Worm (Caenorhabditis elegans): Measurements from ENCODE around the gene srsx-16.
A peak's percentile ranks its signal among the peaks of the same experiment; 100 is the strongest.

The srsx-16 gene

ce11 chrIV:5591134-5591533 lies 28.4 kb downstream of the srsx-16 start (continued):
- peak; percentile 86 for TF ChIP-seq nhr-90 (tag; optimal IDR thresholded peaks at IDR 0.05; ENCODE audit: poor library complexity)
- peak; percentile 94 for TF ChIP-seq unc-130 (tag; optimal IDR thresholded peaks at IDR 0.05)
- TF ChIP-seq zag-1 (tag; optimal IDR thresholded peaks at IDR 0.05): no peak
- peak; percentile 23 for TF ChIP-seq ztf-4 (tag; optimal IDR thresholded peaks at IDR 0.05)
- TF ChIP-seq sup-37 (GFP tag; optimal IDR thresholded peaks at IDR 0.05): peak; percentile 40
- peak; percentile 86 for TF ChIP-seq tbx-2 (tag; optimal IDR thresholded peaks at IDR 0.05)
- TF ChIP-seq nhr-28 (tag; optimal IDR thresholded peaks at IDR 0.05): no peak
- peak; percentile 76 for TF ChIP-seq mep-1 (tag; optimal IDR thresholded peaks at IDR 0.05)
- no peak for TF ChIP-seq tlp-1 (tag; optimal IDR thresholded peaks at IDR 0.05)
- TF ChIP-seq efl-1 (optimal IDR thresholded peaks at IDR 0.05): peak; percentile 40 to 41
- TF ChIP-seq efl-1 (GFP tag; optimal IDR thresholded peaks at IDR 0.05 in 1 of 2): peak; percentile 20 to 94
- TF ChIP-seq nhr-20 (tag; optimal IDR thresholded peaks at IDR 0.05): peak; percentile 97
- peak; percentile 84 for TF ChIP-seq nhr-19 (GFP tag; conservative IDR thresholded peaks at IDR 0.05)
- TF ChIP-seq pax-3 (tag; optimal IDR thresholded peaks at IDR 0.05): no peak
- TF ChIP-seq xbp-1 (tag; optimal IDR thresholded peaks at IDR 0.05): peak; percentile 27
- no peak for TF ChIP-seq fkh-8 (tag; optimal IDR thresholded peaks at IDR 0.05)
- TF ChIP-seq ceh-63 (GFP tag; optimal IDR thresholded peaks at IDR 0.05): no peak
- TF ChIP-seq lin-15B (tag; optimal IDR thresholded peaks at IDR 0.05): no peak
- TF ChIP-seq Y116A8C.19 (tag; optimal IDR thresholded peaks at IDR 0.05; ENCODE audit: borderline replicate concordance): no peak
- no peak for TF ChIP-seq ces-1 (GFP tag; optimal IDR thresholded peaks at IDR 0.05)
- TF ChIP-seq sox-4 (tag; optimal IDR thresholded peaks at IDR 0.05): no peak
- TF ChIP-seq hpl-2 (GFP tag; optimal IDR thresholded peaks at IDR 0.05): peak; percentile 74
- no peak for TF ChIP-seq hlh-17 (GFP tag; optimal IDR thresholded peaks at IDR 0.05; ENCODE audit: borderline replicate concordance)
- TF ChIP-seq blmp-1 (tag; optimal IDR thresholded peaks at IDR 0.05): peak; percentile 91
- TF ChIP-seq snu-23 (GFP tag; optimal IDR thresholded peaks at IDR 0.05): peak; percentile 88
- no peak for TF ChIP-seq unc-98 (GFP tag; IDR thresholded peaks at IDR 0.05)
- peak; percentile 70 for TF ChIP-seq nhr-47 (tag; optimal IDR thresholded peaks at IDR 0.05)
- no peak for TF ChIP-seq nhr-76 (tag; optimal IDR thresholded peaks at IDR 0.05)
- TF ChIP-seq fos-1 (tag; optimal IDR thresholded peaks at IDR 0.05): no peak
- peak; percentile 44 for TF ChIP-seq lir-3 (tag; optimal IDR thresholded peaks at IDR 0.05; ENCODE audit: poor library complexity)
- TF ChIP-seq mab-9 (GFP tag; IDR thresholded peaks at IDR 0.05): no peak
- peak; percentile 44 for TF ChIP-seq ama-1 (optimal IDR thresholded peaks at IDR 0.05)
- peak; percentile 99 for TF ChIP-seq vab-15 (tag; optimal IDR thresholded peaks at IDR 0.05)
- TF ChIP-seq mdl-1 (tag; optimal IDR thresholded peaks at IDR 0.05): peak in 1 of 2 experiments; percentile 96
- no peak for TF ChIP-seq unc-30 (tag; optimal IDR thresholded peaks at IDR 0.05)
- TF ChIP-seq hlh-4 (tag; optimal IDR thresholded peaks at IDR 0.05): no peak
- no peak for TF ChIP-seq ceh-8 (GFP tag; optimal IDR thresholded peaks at IDR 0.05)
- TF ChIP-seq grh-1 (GFP tag; IDR thresholded peaks at IDR 0.05): peak; percentile 60
- peak; percentile 87 for TF ChIP-seq skn-1 (tag; optimal IDR thresholded peaks at IDR 0.05)

ce11 chrIV:5590120-5590519 lies 29.4 kb downstream of the srsx-16 start:
- TF ChIP-seq zip-4 (GFP tag; optimal IDR thresholded peaks at IDR 0.05) (no peak), mab-9 (GFP tag; IDR thresholded peaks at IDR 0.05) (no peak), efl-1 (optimal IDR thresholded peaks at IDR 0.05) (peak in 1 of 2 experiments; percentile 0), efl-1 (GFP tag; optimal IDR thresholded peaks at IDR 0.05 in 1 of 2) (peak in 1 of 2 experiments; percentile 92), mef-2 (tag; optimal IDR thresholded peaks at IDR 0.05) (no peak), egl-13 (tag; optimal IDR thresholded peaks at IDR 0.05) (no peak), nhr-47 (tag; optimal IDR thresholded peaks at IDR 0.05) (no peak), dpl-1 (GFP tag; optimal IDR thresholded peaks at IDR 0.05) (peak in 1 of 3 experiments; percentile 5), ceh-63 (GFP tag; optimal IDR thresholded peaks at IDR 0.05) (no peak), nhr-71 (tag; optimal IDR thresholded peaks at IDR 0.05) (peak; percentile 61), mep-1 (tag; optimal IDR thresholded peaks at IDR 0.05) (peak; percentile 31), elt-2 (tag; optimal IDR thresholded peaks at IDR 0.05) (peak; percentile 26), snu-23 (GFP tag; optimal IDR thresholded peaks at IDR 0.05) (peak; percentile 35), blmp-1 (tag; optimal IDR thresholded peaks at IDR 0.05) (peak; percentile 6), nhr-84 (tag; optimal IDR thresholded peaks at IDR 0.05) (no peak), sup-37 (GFP tag; optimal IDR thresholded peaks at IDR 0.05) (no peak), unc-30 (tag; optimal IDR thresholded peaks at IDR 0.05) (no peak), mdl-1 (tag; optimal IDR thresholded peaks at IDR 0.05) (peak in 1 of 2 experiments; percentile 64), lin-14 (GFP tag; optimal IDR thresholded peaks at IDR 0.05) (peak; percentile 74), lir-3 (tag; optimal IDR thresholded peaks at IDR 0.05; ENCODE audit: poor library complexity) (no peak), F16B12.6 (tag; optimal IDR thresholded peaks at IDR 0.05) (no peak), nhr-85 (tag) (peak; percentile 65), ztf-11 (tag; optimal IDR thresholded peaks at IDR 0.05) (no peak), lin-15B (tag; optimal IDR thresholded peaks at IDR 0.05) (no peak), lin-35 (GFP tag; optimal IDR thresholded peaks at IDR 0.05) (peak in 1 of 2 experiments; percentile 79), fkh-10 (GFP tag; optimal IDR thresholded peaks at IDR 0.05) (no peak)

All from whole organism, L1 larva.